Fruit fly (Drosophila melanogaster) whole organism, pupa: Measurements from ENCODE around the gene Trs33.

ENCODE experiments used
- CG12605 ChIP-seq: fragments of 200-800 bp; sonication (Bioruptor generic); IDR thresholded peaks from 2 replicates; pipeline ENCODE4 v1.3.6; 2022; ENCODE audit warnings: missing biosample characterization, missing genetic modification characterization
- CG32121 ChIP-seq: fragments of 200-800 bp; sonication (Bioruptor generic); IDR thresholded peaks from 2 replicates; pipeline ENCODE4 v1.3.6; 2022; ENCODE audit warnings: missing biosample characterization, missing genetic modification characterization
- CG34367 ChIP-seq: fragments of 200-800 bp; sonication (Bioruptor generic); optimal IDR thresholded peaks from 2 replicates; lab custom pipeline; 2018; ENCODE audit warnings: missing biosample characterization, mild to moderate bottlenecking, missing genetic modification characterization
- EcR ChIP-seq: fragments of 200-800 bp; sonication (Bioruptor generic); optimal IDR thresholded peaks from 3 replicates; lab custom pipeline; 2019; ENCODE audit warnings: missing biosample characterization, missing genetic modification characterization, mild to moderate bottlenecking, moderate library complexity, missing genetic modification reagents
- Snoo ChIP-seq: fragments of 200-800 bp; sonication (Bioruptor generic); optimal IDR thresholded peaks from 3 replicates; lab custom pipeline; 2017; ENCODE audit warnings: missing biosample characterization, mild to moderate bottlenecking, missing genetic modification characterization, inconsistent platforms
- fd96Ca ChIP-seq: fragments of 200-800 bp; sonication (Bioruptor generic); IDR thresholded peaks from 3 replicates; pipeline ENCODE4 v1.3.6; 2022; ENCODE audit warnings: missing biosample characterization, missing genetic modification characterization
- rn ChIP-seq: fragments of 200-800 bp; sonication (Bioruptor generic); IDR thresholded peaks from 2 replicates; pipeline ENCODE4 v1.3.6; 2022; ENCODE audit warnings: missing biosample characterization, missing genetic modification characterization

DNA sequence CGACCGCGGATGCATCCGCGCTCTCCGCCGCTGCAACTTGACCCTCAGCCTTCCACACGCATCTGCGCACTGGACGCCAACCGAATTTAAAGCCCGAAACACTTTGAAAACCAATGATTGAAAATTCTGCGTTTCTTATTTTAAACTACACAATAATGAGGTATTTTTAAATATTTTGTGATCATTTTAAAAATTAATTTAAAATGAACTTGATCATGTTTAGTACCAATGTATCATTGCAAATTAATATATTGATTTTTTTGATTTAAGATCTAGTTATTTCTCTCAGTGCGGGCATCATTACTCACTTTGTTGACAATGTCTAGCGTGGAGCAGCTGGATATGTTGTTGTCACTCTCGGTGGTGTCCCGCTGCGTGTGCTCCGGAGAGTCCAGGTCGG lies 16.0 kb upstream of the Trs33 start:
- TF ChIP-seq rn (GFP tag; lab: Robert Waterston, UW) (no peak), EcR (GFP tag; lab: Kevin White, UChicago) (no peak), Snoo (tag; lab: Kevin White, UChicago) (peak; percentile 19), CG12605 (GFP tag; lab: Robert Waterston, UW) (peak; percentile 46; the same call in 1 of the 2 replicates), CG34367 (tag; lab: Kevin White, UChicago) (no peak), fd96Ca (GFP tag; lab: Robert Waterston, UW) (no peak), CG32121 (GFP tag; lab: Robert Waterston, UW) (peak; percentile 62; the same call in 1 of the 2 replicates)
